Worm (Caenorhabditis elegans): ENCODE measurements around the gene twk-22.

- TF ChIP-seq fkh-10 (GFP tag; optimal IDR thresholded peaks at IDR 0.05) (no peak), egl-27 (tag; optimal IDR thresholded peaks at IDR 0.05) (no peak), fos-1 (tag; optimal IDR thresholded peaks at IDR 0.05) (no peak), aly-2 (tag; optimal IDR thresholded peaks at IDR 0.05) (no peak), unc-39 (tag; optimal IDR thresholded peaks at IDR 0.05) (no peak), jun-1 (tag; optimal IDR thresholded peaks at IDR 0.05) (no peak), daf-12 (tag; optimal IDR thresholded peaks at IDR 0.05) (no peak), ceh-16 (tag; optimal IDR thresholded peaks at IDR 0.05) (no peak), unc-62 (GFP tag; optimal IDR thresholded peaks at IDR 0.05) (no peak), eor-1 (tag; optimal IDR thresholded peaks at IDR 0.05) (no peak)
These were observed 21.0 kb downstream of the twk-22 start for ce11 chrX:16327229-16327628.

All from whole organism, L3 larva.